Worm (Caenorhabditis elegans) whole organism, L3 larva: ENCODE data around the gene inx-8.
A peak's percentile ranks its signal among the peaks of the same experiment; 100 is the strongest.

Experiments
- R02D3.7 ChIP-seq: fragments of 150-350 bp; optimal IDR thresholded peaks from 2 replicates; lab custom pipeline; 2014; ENCODE audit warnings: missing biosample characterization, missing genetic modification characterization
- ZK546.5 ChIP-seq: sonication (generic microtip); optimal IDR thresholded peaks from 2 replicates; lab custom pipeline; 2017; ENCODE audit warnings: missing biosample characterization, missing genetic modification characterization
- aly-2 ChIP-seq: fragments of 150-350 bp; optimal IDR thresholded peaks from 2 replicates; lab custom pipeline; 2014; ENCODE audit warnings: missing biosample characterization, missing genetic modification characterization
- ama-1 ChIP-seq: fragments of 150-350 bp; optimal IDR thresholded peaks from 2 replicates; lab custom pipeline; 2018
- ceh-28 ChIP-seq: fragments of 150-350 bp; optimal IDR thresholded peaks from 2 replicates; lab custom pipeline; 2014; ENCODE audit warnings: missing biosample characterization, missing genetic modification reagents, missing genetic modification characterization
- ceh-9 ChIP-seq: sonication (generic microtip); optimal IDR thresholded peaks from 2 replicates; lab custom pipeline; 2018; ENCODE audit warnings: missing biosample characterization, missing genetic modification characterization
- daf-12 ChIP-seq: fragments of 150-350 bp; optimal IDR thresholded peaks from 2 replicates; lab custom pipeline; 2014; ENCODE audit warnings: missing biosample characterization, missing genetic modification reagents, missing genetic modification characterization
- egl-27 ChIP-seq: sonication (generic microtip); optimal IDR thresholded peaks from 4 replicates; lab custom pipeline; 2017; ENCODE audit warnings: missing biosample characterization, missing genetic modification reagents, missing genetic modification characterization
- egl-5 ChIP-seq: fragments of 150-350 bp; optimal IDR thresholded peaks from 2 replicates; lab custom pipeline; 2017; ENCODE audit warnings: missing biosample characterization, missing genetic modification reagents, missing genetic modification characterization, inconsistent platforms
- elt-1 ChIP-seq: fragments of 150-350 bp; optimal IDR thresholded peaks from 2 replicates; lab custom pipeline; 2014; ENCODE audit warnings: missing biosample characterization, missing genetic modification characterization
- elt-2 ChIP-seq: sonication (generic microtip); optimal IDR thresholded peaks from 2 replicates; lab custom pipeline; 2016; ENCODE audit warnings: missing genetic modification reagents, mild to moderate bottlenecking, missing genetic modification characterization, missing compliant biosample characterization
- elt-3 ChIP-seq, 3 experiments: fragments of 150-350 bp in 1 of 3; sonication (generic microtip) in 2 of 3; optimal IDR thresholded peaks; 2 replicates in 2 of 3; 4 replicates in 1 of 3; lab custom pipeline; 2014 to 2017; ENCODE audit warnings: missing biosample characterization in 3 of 3, missing genetic modification characterization in 3 of 3
- eor-1 ChIP-seq, 2 experiments: fragments of 150-350 bp; optimal IDR thresholded peaks; 2 replicates each; lab custom pipeline; 2014 to 2018; ENCODE audit warnings: missing biosample characterization in 2 of 2, missing genetic modification characterization in 2 of 2
- fkh-10 ChIP-seq: sonication (generic microtip); optimal IDR thresholded peaks from 2 replicates; lab custom pipeline; 2017; ENCODE audit warnings: missing biosample characterization, missing genetic modification reagents, missing genetic modification characterization
- fkh-2 ChIP-seq: fragments of 150-350 bp; optimal IDR thresholded peaks from 2 replicates; lab custom pipeline; 2014; ENCODE audit warnings: missing biosample characterization, missing genetic modification reagents, missing genetic modification characterization
- fos-1 ChIP-seq: fragments of 150-350 bp; optimal IDR thresholded peaks from 2 replicates; lab custom pipeline; 2014; ENCODE audit warnings: missing biosample characterization, missing genetic modification characterization
- jun-1 ChIP-seq: fragments of 150-350 bp; optimal IDR thresholded peaks from 2 replicates; lab custom pipeline; 2014; ENCODE audit warnings: missing biosample characterization, missing genetic modification reagents, missing genetic modification characterization
- lin-15B ChIP-seq: fragments of 150-350 bp; optimal IDR thresholded peaks from 2 replicates; lab custom pipeline; 2014; ENCODE audit warnings: missing biosample characterization, missing genetic modification characterization
- lin-39 ChIP-seq: fragments of 150-350 bp; optimal IDR thresholded peaks from 2 replicates; lab custom pipeline; 2018; ENCODE audit warnings: missing biosample characterization, missing genetic modification reagents, missing genetic modification characterization
- lsy-12 ChIP-seq: sonication (generic microtip); optimal IDR thresholded peaks from 2 replicates; lab custom pipeline; 2016; ENCODE audit warnings: mild to moderate bottlenecking, missing genetic modification characterization, missing compliant biosample characterization
- mml-1 ChIP-seq: fragments of 150-350 bp; sonication (generic microtip); optimal IDR thresholded peaks from 3 replicates; lab custom pipeline; 2014; ENCODE audit warnings: missing biosample characterization, missing genetic modification characterization
- nhr-11 ChIP-seq: fragments of 150-350 bp; optimal IDR thresholded peaks from 2 replicates; lab custom pipeline; 2014; ENCODE audit warnings: missing biosample characterization, missing genetic modification characterization
- nhr-23 ChIP-seq: fragments of 150-350 bp; optimal IDR thresholded peaks from 2 replicates; lab custom pipeline; 2014; ENCODE audit warnings: missing biosample characterization, missing genetic modification reagents, missing genetic modification characterization
- nhr-237 ChIP-seq: fragments of 150-350 bp; optimal IDR thresholded peaks from 2 replicates; lab custom pipeline; 2014; ENCODE audit warnings: missing biosample characterization, missing genetic modification characterization
- nhr-25 ChIP-seq: sonication (generic microtip); optimal IDR thresholded peaks from 2 replicates; lab custom pipeline; 2017; ENCODE audit warnings: missing biosample characterization, missing genetic modification characterization
- nhr-28 ChIP-seq: fragments of 150-350 bp; optimal IDR thresholded peaks from 2 replicates; lab custom pipeline; 2014; ENCODE audit warnings: missing biosample characterization, missing genetic modification characterization
- nhr-43 ChIP-seq: sonication (generic microtip); optimal IDR thresholded peaks from 2 replicates; lab custom pipeline; 2016; ENCODE audit warnings: mild to moderate bottlenecking, missing genetic modification characterization, missing compliant biosample characterization; ENCODE audit not compliant: poor library complexity, severe bottlenecking
- nhr-67 ChIP-seq: fragments of 150-350 bp; optimal IDR thresholded peaks from 2 replicates; lab custom pipeline; 2014; ENCODE audit warnings: missing biosample characterization, missing genetic modification characterization
- nhr-76 ChIP-seq: fragments of 150-350 bp; sonication (generic microtip); optimal IDR thresholded peaks from 5 replicates; lab custom pipeline; 2014; ENCODE audit warnings: missing biosample characterization, missing genetic modification characterization
- nhr-77 ChIP-seq: fragments of 150-350 bp; optimal IDR thresholded peaks from 2 replicates; lab custom pipeline; 2014; ENCODE audit warnings: missing biosample characterization, missing genetic modification characterization
- pha-4 ChIP-seq: fragments of 150-350 bp; optimal IDR thresholded peaks from 2 replicates; lab custom pipeline; 2014; ENCODE audit warnings: missing biosample characterization, missing genetic modification reagents, missing genetic modification characterization
- pqm-1 ChIP-seq: fragments of 150-350 bp; optimal IDR thresholded peaks from 2 replicates; lab custom pipeline; 2017; ENCODE audit warnings: missing biosample characterization, missing genetic modification characterization, inconsistent platforms
- sea-2 ChIP-seq: fragments of 150-350 bp; sonication (generic microtip); optimal IDR thresholded peaks from 4 replicates; lab custom pipeline; 2014; ENCODE audit warnings: missing biosample characterization, missing genetic modification reagents, missing genetic modification characterization
- tbx-2 ChIP-seq: sonication (generic microtip); optimal IDR thresholded peaks from 2 replicates; lab custom pipeline; 2016; ENCODE audit warnings: mild to moderate bottlenecking, missing genetic modification characterization, missing compliant biosample characterization
- unc-39 ChIP-seq: sonication (generic microtip); optimal IDR thresholded peaks from 4 replicates; lab custom pipeline; 2017; ENCODE audit warnings: missing biosample characterization, missing genetic modification characterization
- unc-62 ChIP-seq: fragments of 150-350 bp; sonication (generic microtip); optimal IDR thresholded peaks from 4 replicates; lab custom pipeline; 2014; ENCODE audit warnings: missing biosample characterization, missing genetic modification reagents, missing genetic modification characterization
- zag-1 ChIP-seq: fragments of 150-350 bp; optimal IDR thresholded peaks from 2 replicates; lab custom pipeline; 2014; ENCODE audit warnings: missing biosample characterization, missing genetic modification characterization
- ztf-11 ChIP-seq: fragments of 150-350 bp; optimal IDR thresholded peaks from 2 replicates; lab custom pipeline; 2014; ENCODE audit warnings: missing biosample characterization, missing genetic modification characterization
- ztf-4 ChIP-seq: fragments of 150-350 bp; optimal IDR thresholded peaks from 2 replicates; lab custom pipeline; 2014; ENCODE audit warnings: missing biosample characterization, missing genetic modification characterization

Gene inx-8

DNA sequence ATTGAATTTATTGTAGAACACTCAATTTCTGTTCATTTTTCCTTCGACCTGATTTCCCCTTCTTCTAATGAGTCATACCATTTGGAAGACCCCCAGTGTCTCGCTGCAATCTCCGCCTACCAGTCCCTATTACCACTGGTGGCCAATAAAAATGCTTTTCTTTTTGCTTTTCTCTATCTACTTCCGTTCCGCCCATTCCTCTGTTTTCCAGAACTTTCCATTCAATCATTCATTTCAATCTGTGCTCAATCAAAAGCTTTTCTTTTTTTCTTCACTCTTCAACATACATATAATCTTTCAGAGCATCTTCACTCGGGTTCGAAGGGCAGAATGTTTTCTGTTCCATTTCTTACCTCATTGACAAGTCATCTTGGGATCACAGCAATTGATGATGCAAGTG, at the start of gene inx-8:
TSS of gene inx-8 (plus strand) at position 301 of the 400 bp plus-strand sequence.
- TF ChIP-seq elt-2 (no peak), ceh-28 (tag; lab: Kevin White, UChicago) (no peak), mml-1 (tag; lab: Kevin White, UChicago) (no peak), fos-1 (tag; lab: Kevin White, UChicago) (no peak), ztf-4 (tag; lab: Kevin White, UChicago) (no peak), ama-1 (lab: Kevin White, UChicago) (no peak), ztf-11 (tag; lab: Kevin White, UChicago) (no peak), egl-5 (tag; lab: Kevin White, UChicago) (no peak), nhr-11 (tag; lab: Kevin White, UChicago) (no peak), nhr-25 (tag; lab: Kevin White, UChicago) (no peak), nhr-23 (tag; lab: Kevin White, UChicago) (no peak), egl-27 (tag; lab: Kevin White, UChicago) (no peak), daf-12 (tag; lab: Kevin White, UChicago) (no peak), eor-1 (tag; optimal IDR thresholded peaks at IDR 0.05; lab: Kevin White, UChicago) (no peak), pha-4 (tag; lab: Kevin White, UChicago) (no peak), fkh-10 (GFP tag; lab: Kevin White, UChicago) (no peak), jun-1 (tag; lab: Kevin White, UChicago) (no peak), lsy-12 (no peak)

DNA sequence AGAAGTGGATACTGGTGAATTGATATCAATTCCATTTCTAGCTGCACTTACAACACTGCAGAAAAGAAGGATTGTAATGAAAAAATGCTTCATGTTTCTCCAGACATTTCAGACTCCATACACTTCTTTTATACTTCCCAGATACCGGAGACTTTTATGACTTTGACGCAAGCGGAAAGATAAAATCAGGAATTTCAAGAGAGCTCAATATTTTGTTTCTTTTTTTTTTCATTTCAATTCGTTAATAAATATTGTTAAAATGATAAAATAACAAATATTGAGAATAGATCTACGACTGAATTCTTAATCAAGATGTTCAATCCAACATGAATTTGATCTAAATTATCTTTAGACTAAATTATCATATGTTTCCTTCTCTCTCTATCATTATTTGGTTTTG, 48.2 kb upstream of the inx-8 start, which contains the start of gene lys-5:
TSS of gene lys-5 (minus strand) at position 101 of the 400 bp plus-strand sequence.
- TF ChIP-seq tbx-2 (tag; lab: Kevin White, UChicago) (no peak), lin-15B (tag; lab: Kevin White, UChicago) (no peak), lin-39 (tag; lab: Kevin White, UChicago) (no peak), elt-2 (peak; percentile 7)

DNA sequence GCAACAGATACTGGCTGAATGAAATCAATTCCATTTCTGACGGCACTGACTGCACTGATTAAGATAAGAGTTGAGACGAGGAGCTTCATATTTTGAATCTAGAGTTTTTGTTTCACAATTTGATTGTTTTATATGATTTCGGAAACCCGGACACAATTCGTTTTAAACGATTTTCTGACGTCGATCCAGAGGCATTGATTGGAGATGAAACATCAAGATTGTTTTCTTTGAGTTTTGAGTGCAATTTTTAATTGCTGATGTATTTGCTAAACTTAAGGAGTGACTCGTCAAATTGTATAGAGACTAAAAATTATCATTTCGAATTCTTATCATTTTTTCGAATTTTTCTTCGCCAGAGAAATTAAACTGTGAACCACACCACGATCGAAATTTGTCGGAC, 45.8 kb upstream of the inx-8 start, which contains the start of gene lys-6:
TSS of gene lys-6 (minus strand) at position 101 of the 400 bp plus-strand sequence.
- TF ChIP-seq pqm-1 (tag; lab: Kevin White, UChicago), result peak; percentile 29
- TF ChIP-seq elt-2, result peak; percentile 7
- TF ChIP-seq elt-3 (tag; optimal IDR thresholded peaks at IDR 0.05; lab: Kevin White, UChicago), result no peak

DNA sequence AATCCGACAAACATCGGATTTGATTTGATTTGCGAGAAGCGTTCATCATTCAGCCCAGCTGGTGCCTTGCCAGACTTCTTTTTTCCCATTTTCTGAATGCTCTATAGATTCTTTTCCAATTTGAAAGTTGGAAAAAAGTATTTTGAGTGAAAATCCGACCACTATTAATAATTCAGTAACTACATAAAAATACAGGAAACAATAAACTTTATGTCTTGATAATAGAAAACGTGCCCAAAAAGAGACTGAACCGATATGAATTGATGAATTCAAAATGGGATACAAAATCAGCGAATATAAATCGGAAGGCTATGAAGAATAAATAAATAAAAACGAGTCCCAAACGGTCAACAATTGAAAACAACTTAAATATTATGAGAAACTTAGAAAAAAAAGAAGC, 41.9 kb upstream of the inx-8 start, which contains the start of gene F58B3.4:
TSS of gene F58B3.4 (minus strand) at position 101 of the 400 bp plus-strand sequence.
- TF ChIP-seq pqm-1 (tag; lab: Kevin White, UChicago), result no peak
- TF ChIP-seq lin-15B (tag; lab: Kevin White, UChicago), result no peak
- TF ChIP-seq, all 47 proteins: peak for 0

DNA sequence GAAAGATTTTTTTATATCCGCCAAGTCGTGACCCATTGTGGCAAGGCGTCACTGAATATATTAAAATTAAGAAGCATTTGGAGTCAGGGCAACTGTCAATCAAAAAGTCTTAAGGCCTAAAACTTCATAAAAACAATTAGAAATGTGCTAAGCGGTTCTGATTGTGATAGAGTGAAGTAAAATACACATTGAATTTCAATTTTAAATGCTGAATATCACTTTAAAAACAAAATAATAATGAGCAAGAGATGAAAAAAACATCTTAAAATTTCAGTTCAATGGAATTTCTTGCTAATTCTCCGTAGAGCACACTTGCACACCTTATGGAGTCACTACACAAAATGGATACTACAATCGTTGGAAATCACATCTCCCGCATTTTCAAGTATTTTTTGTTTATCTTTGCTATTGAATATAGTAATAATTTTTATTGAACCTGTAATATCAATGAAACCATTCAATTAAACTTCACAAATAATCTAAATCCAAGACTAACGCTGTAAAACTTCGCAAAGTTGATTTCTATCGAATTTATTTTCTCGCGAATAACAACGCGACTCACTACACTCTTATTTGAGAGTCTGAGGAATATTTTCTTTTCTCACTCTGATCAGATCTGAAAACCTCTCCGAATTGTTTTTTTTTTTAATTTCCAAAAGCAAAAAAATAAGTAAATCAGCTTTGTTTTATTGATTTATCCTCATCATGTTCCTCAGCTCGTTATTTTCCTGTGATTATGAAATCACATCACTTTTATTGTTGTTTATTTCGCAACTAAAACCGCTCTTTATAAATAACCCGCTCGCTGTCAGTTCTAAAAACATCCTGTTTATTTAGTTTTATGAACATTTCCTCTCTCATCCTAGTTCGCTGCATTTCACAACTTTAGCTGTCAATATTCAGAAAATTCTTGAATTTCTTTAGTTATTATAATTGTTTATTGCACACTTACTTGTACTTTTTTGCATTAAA, 37.9 kb upstream of the inx-8 start, which contains the start of gene mars-1:
TSS of gene mars-1 (minus strand) at position 51 of the 972 bp plus-strand sequence.
- TF ChIP-seq nhr-23 (tag; lab: Kevin White, UChicago) (peak; percentile 56), aly-2 (no peak), elt-1 (tag; lab: Kevin White, UChicago) (no peak), unc-39 (tag; lab: Kevin White, UChicago) (no peak), mml-1 (tag; lab: Kevin White, UChicago) (no peak), daf-12 (tag; lab: Kevin White, UChicago) (no peak), sea-2 (no peak), egl-5 (tag; lab: Kevin White, UChicago) (no peak), lin-39 (tag; lab: Kevin White, UChicago) (no peak), fos-1 (tag; lab: Kevin White, UChicago) (no peak), lin-15B (tag; lab: Kevin White, UChicago) (peak; percentile 80), R02D3.7 (no peak), nhr-25 (tag; lab: Kevin White, UChicago) (peak; percentile 61), nhr-28 (tag; lab: Kevin White, UChicago) (no peak), lsy-12 (peak; percentile 22), nhr-67 (tag; lab: Kevin White, UChicago) (no peak), ztf-11 (tag; lab: Kevin White, UChicago) (no peak), ZK546.5 (tag; lab: Kevin White, UChicago) (no peak), unc-62 (GFP tag; lab: Kevin White, UChicago) (no peak), elt-3 (tag; optimal IDR thresholded peaks at IDR 0.05; lab: Kevin White, UChicago) (no peak), egl-27 (tag; lab: Kevin White, UChicago) (no peak), nhr-77 (tag; lab: Kevin White, UChicago) (no peak), zag-1 (tag; lab: Kevin White, UChicago) (no peak), jun-1 (tag; lab: Kevin White, UChicago) (no peak), nhr-11 (tag; lab: Kevin White, UChicago) (peak; percentile 34), nhr-43 (tag; lab: Kevin White, UChicago) (peak; percentile 31), nhr-237 (tag; lab: Kevin White, UChicago) (no peak), eor-1 (tag; optimal IDR thresholded peaks at IDR 0.05; lab: Kevin White, UChicago) (no peak), ama-1 (lab: Kevin White, UChicago) (no peak), tbx-2 (tag; lab: Kevin White, UChicago) (no peak), ceh-9 (tag; lab: Kevin White, UChicago) (no peak), fkh-10 (GFP tag; lab: Kevin White, UChicago) (peak; percentile 25), nhr-76 (tag; lab: Kevin White, UChicago) (no peak), fkh-2 (tag; lab: Kevin White, UChicago) (no peak)
